Fruit fly (Drosophila melanogaster): ENCODE results near the gene qtc.

Gene qtc

DNA sequence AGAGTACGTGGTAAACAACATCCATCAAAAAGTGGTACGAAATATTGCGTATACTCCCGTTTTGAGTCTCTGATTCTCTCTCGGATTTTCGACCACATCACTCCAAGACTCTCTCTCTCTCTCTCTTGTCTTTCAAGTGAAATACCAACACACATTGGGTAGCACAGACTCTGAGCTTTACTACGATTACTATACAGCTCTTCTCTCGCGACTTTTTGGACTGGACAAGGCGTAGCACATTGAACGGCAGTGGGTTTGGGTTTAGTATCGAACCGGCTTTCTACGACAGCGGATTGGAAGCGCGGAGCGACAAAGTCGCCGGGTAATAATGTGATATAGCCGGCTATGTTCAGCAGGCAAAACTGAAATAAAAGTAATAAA, 47.6 kb downstream of the qtc start:
- no peak for TF ChIP-seq GATAd (GFP tag; optimal IDR thresholded peaks at IDR 0.05)
- no peak for TF ChIP-seq ey (GFP tag; optimal IDR thresholded peaks at IDR 0.05)
- TF ChIP-seq Myc (optimal IDR thresholded peaks at IDR 0.05) = no peak
- TF ChIP-seq OdsH (GFP tag; optimal IDR thresholded peaks at IDR 0.05) = no peak
- peak; percentile 94 for TF ChIP-seq Dif (GFP tag; optimal IDR thresholded peaks at IDR 0.05; ENCODE audit: partially characterized antibody)
- peak; percentile 33 for TF ChIP-seq brk (GFP tag; optimal IDR thresholded peaks at IDR 0.05)
- no peak for TF ChIP-seq N (GFP tag; optimal IDR thresholded peaks at IDR 0.05)
- no peak for TF ChIP-seq Sp1 (GFP tag; optimal IDR thresholded peaks at IDR 0.05)
- TF ChIP-seq Hr83 (GFP tag; optimal IDR thresholded peaks at IDR 0.05; ENCODE audit: poor library complexity, severe bottlenecking) = peak; percentile 66
- no peak for TF ChIP-seq Hr78 (GFP tag; optimal IDR thresholded peaks at IDR 0.05)
- no peak for TF ChIP-seq foxo (GFP tag; optimal IDR thresholded peaks at IDR 0.05)
- TF ChIP-seq jim (GFP tag; optimal IDR thresholded peaks at IDR 0.05) = peak; percentile 33
- TF ChIP-seq sv (GFP tag; optimal IDR thresholded peaks at IDR 0.05) = no peak
- peak; percentile 85 to 96 for TF ChIP-seq dl (GFP tag; optimal IDR thresholded peaks at IDR 0.05; ENCODE audit: insufficient read depth in 1 of 2, partially characterized antibody in 2 of 2)
- TF ChIP-seq CG9705 (GFP tag; optimal IDR thresholded peaks at IDR 0.05) = no peak
- TF ChIP-seq Jra (GFP tag; optimal IDR thresholded peaks at IDR 0.05) = no peak
- no peak for TF ChIP-seq psq (GFP tag; optimal IDR thresholded peaks at IDR 0.05)
- TF ChIP-seq CrebA (GFP tag; optimal IDR thresholded peaks at IDR 0.05; ENCODE audit: borderline replicate concordance) = peak; percentile 79
- no peak for TF ChIP-seq lola (GFP tag; optimal IDR thresholded peaks at IDR 0.05)
- TF ChIP-seq Mio (GFP tag; optimal IDR thresholded peaks at IDR 0.05) = no peak
- TF ChIP-seq dsf (GFP tag; optimal IDR thresholded peaks at IDR 0.05; ENCODE audit: borderline replicate concordance) = no peak
- no peak for TF ChIP-seq rgr (GFP tag; optimal IDR thresholded peaks at IDR 0.05)
- TF ChIP-seq pan (optimal IDR thresholded peaks at IDR 0.05) = no peak
- no peak for TF ChIP-seq sage (GFP tag; optimal IDR thresholded peaks at IDR 0.05)
- no peak for TF ChIP-seq h (GFP tag; optimal IDR thresholded peaks at IDR 0.05)
- no peak for TF ChIP-seq HLH106 (tag; optimal IDR thresholded peaks at IDR 0.05)
- TF ChIP-seq Rel (GFP tag; optimal IDR thresholded peaks at IDR 0.05) = no peak
- no peak for TF ChIP-seq Rel (tag; optimal IDR thresholded peaks at IDR 0.05)
- TF ChIP-seq Vsx2 (GFP tag; optimal IDR thresholded peaks at IDR 0.05; ENCODE audit: partially characterized antibody) = peak; percentile 94
- TF ChIP-seq fru (GFP tag; optimal IDR thresholded peaks at IDR 0.05) = no peak
- TF ChIP-seq Hnf4 (GFP tag; optimal IDR thresholded peaks at IDR 0.05) = no peak

DNA sequence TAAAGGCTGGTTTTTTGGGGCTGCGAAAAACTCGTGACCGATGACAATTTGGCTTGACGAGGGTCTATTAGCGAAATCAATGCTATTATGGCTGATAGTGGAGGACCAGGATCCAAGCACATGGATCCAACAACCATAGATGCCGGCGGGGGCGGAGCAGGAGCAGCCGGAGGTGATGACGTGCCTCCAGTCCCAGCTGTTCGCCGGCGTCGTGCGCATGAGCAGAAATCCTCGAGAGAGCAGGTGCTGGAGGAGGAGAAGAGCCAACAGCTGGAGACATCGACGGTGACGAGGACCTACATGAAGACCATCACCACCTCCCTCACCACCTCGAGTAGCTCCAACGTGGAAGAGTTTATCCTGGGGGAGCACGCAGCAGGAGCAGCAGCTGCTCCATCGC, 48.4 kb downstream of the qtc start:
- TF ChIP-seq CG9705 (GFP tag; optimal IDR thresholded peaks at IDR 0.05) (no peak), jim (GFP tag; optimal IDR thresholded peaks at IDR 0.05) (no peak), Mio (GFP tag; optimal IDR thresholded peaks at IDR 0.05) (no peak), pan (optimal IDR thresholded peaks at IDR 0.05) (no peak), Sp1 (GFP tag; optimal IDR thresholded peaks at IDR 0.05) (no peak), usp (GFP tag; optimal IDR thresholded peaks at IDR 0.05) (no peak), lola (GFP tag; optimal IDR thresholded peaks at IDR 0.05) (no peak)

DNA sequence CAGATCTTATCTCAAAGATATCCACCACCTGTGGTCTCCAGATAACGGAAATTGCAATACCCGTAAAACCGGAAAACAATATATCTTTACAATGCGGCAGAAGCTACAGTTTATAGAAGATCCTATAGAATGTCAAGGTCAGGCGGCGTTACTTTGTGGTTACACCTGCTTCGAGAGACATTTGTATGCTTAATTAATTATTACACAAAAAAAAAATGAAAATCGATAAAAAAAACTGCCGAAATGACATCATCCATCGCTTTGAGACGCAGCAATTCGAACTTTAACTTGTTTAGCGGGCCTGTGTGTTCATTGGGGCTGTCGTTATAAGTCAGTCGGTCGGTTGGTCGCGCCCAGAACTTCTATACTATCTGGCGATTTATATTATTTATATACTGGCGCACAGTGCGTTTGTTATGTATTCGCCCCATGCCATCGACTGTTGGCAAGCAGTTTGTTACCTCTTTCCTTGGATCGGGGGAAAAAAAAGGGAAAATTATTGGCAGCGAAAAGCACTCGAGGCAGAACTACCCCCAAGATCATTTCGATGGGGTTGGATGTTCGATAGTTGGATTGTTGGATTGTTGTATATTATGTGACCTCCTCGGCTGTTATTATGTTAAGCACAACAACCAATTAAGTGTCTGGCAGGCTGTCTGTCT, 50.8 kb downstream of the qtc start:
- TF ChIP-seq sv (GFP tag; optimal IDR thresholded peaks at IDR 0.05) (no peak), woc (GFP tag; optimal IDR thresholded peaks at IDR 0.05) (no peak), dmrt93B (GFP tag; optimal IDR thresholded peaks at IDR 0.05) (no peak), sage (GFP tag; optimal IDR thresholded peaks at IDR 0.05) (no peak), lola (GFP tag; optimal IDR thresholded peaks at IDR 0.05) (no peak), dl (GFP tag; optimal IDR thresholded peaks at IDR 0.05; ENCODE audit: insufficient read depth in 1 of 2, partially characterized antibody in 2 of 2) (no peak), fru (GFP tag; optimal IDR thresholded peaks at IDR 0.05) (no peak), brk (GFP tag; optimal IDR thresholded peaks at IDR 0.05) (no peak), Rel (GFP tag; optimal IDR thresholded peaks at IDR 0.05) (no peak), Rel (tag; optimal IDR thresholded peaks at IDR 0.05) (no peak), Hnf4 (GFP tag; optimal IDR thresholded peaks at IDR 0.05) (no peak), OdsH (GFP tag; optimal IDR thresholded peaks at IDR 0.05) (no peak), Vsx2 (GFP tag; optimal IDR thresholded peaks at IDR 0.05; ENCODE audit: partially characterized antibody) (no peak), jim (GFP tag; optimal IDR thresholded peaks at IDR 0.05) (no peak), ey (GFP tag; optimal IDR thresholded peaks at IDR 0.05) (no peak), rgr (GFP tag; optimal IDR thresholded peaks at IDR 0.05) (no peak), CrebA (GFP tag; optimal IDR thresholded peaks at IDR 0.05; ENCODE audit: borderline replicate concordance) (no peak), CG9705 (GFP tag; optimal IDR thresholded peaks at IDR 0.05) (no peak), psq (GFP tag; optimal IDR thresholded peaks at IDR 0.05) (no peak), HLH106 (tag; optimal IDR thresholded peaks at IDR 0.05) (no peak), GATAd (GFP tag; optimal IDR thresholded peaks at IDR 0.05) (no peak)

Measured in whole organism, wandering third instar larva.